Worm (Caenorhabditis elegans) whole organism, L4 larva: ENCODE measurements around the gene C02G6.2.
A peak's percentile ranks its signal among the peaks of the same experiment; 100 is the strongest.

Source experiments
- F44E2.7 ChIP-seq: fragments of 200-800 bp; sonication (Bioruptor generic); IDR thresholded peaks from 2 replicates; pipeline ENCODE4 v2.1.2; 2022; ENCODE audit warnings: missing genetic modification characterization, missing compliant biosample characterization
- Y105C5A.15 ChIP-seq: fragments of 200-800 bp; sonication (Bioruptor generic); IDR thresholded peaks from 2 replicates; pipeline ENCODE4 v1.3.6; 2022; ENCODE audit warnings: missing genetic modification characterization, missing compliant biosample characterization
- aha-1 ChIP-seq: fragments of 150-350 bp; peaks from one replicate; lab custom pipeline; 2014; ENCODE audit warnings: missing biosample characterization, missing genetic modification characterization
- ama-1 ChIP-seq: fragments of 150-350 bp; optimal IDR thresholded peaks from 2 replicates; lab custom pipeline; 2014; ENCODE audit warnings: inconsistent platforms, mixed read lengths
- ceh-20 ChIP-seq: fragments of 200-800 bp; sonication (Bioruptor generic); IDR thresholded peaks from 2 replicates; pipeline ENCODE4 v1.3.6; 2022; ENCODE audit warnings: missing genetic modification reagents, missing genetic modification characterization, missing compliant biosample characterization
- ceh-62 ChIP-seq: sonication (generic microtip); optimal IDR thresholded peaks from 2 replicates; lab custom pipeline; 2017; ENCODE audit warnings: missing biosample characterization, missing genetic modification characterization
- ces-1 ChIP-seq: fragments of 150-350 bp; sonication (generic microtip); optimal IDR thresholded peaks from 4 replicates; lab custom pipeline; 2014; ENCODE audit warnings: missing biosample characterization, missing genetic modification reagents, missing genetic modification characterization
- cey-2 ChIP-seq: sonication (generic microtip); optimal IDR thresholded peaks from 3 replicates; lab custom pipeline; 2017; ENCODE audit warnings: missing genetic modification characterization, mild to moderate bottlenecking, missing compliant biosample characterization, antibody characterized with exemption, borderline replicate concordance; ENCODE audit not compliant: insufficient read depth
- daf-8 ChIP-seq: fragments of 200-800 bp; sonication (Bioruptor generic); IDR thresholded peaks from 2 replicates; pipeline ENCODE4 v1.3.6; 2022; ENCODE audit warnings: missing genetic modification characterization, missing compliant biosample characterization
- dmd-6 ChIP-seq: fragments of 200-800 bp; sonication (Bioruptor generic); IDR thresholded peaks from 2 replicates; pipeline ENCODE4 v1.3.6; 2022; ENCODE audit warnings: missing genetic modification reagents, missing genetic modification characterization, missing compliant biosample characterization
- dmd-8 ChIP-seq: fragments of 200-800 bp; sonication (Bioruptor generic); IDR thresholded peaks from 2 replicates; pipeline ENCODE4 v1.3.6; 2022; ENCODE audit warnings: missing genetic modification characterization, missing compliant biosample characterization
- dpl-1 ChIP-seq: fragments of 150-350 bp; optimal IDR thresholded peaks from 2 replicates; lab custom pipeline; 2014; ENCODE audit warnings: missing biosample characterization, missing genetic modification reagents, missing genetic modification characterization
- egl-43 ChIP-seq: fragments of 200-800 bp; sonication (Bioruptor generic); IDR thresholded peaks from 2 replicates; pipeline ENCODE4 v1.3.6; 2022; ENCODE audit warnings: missing genetic modification reagents, missing genetic modification characterization, missing compliant biosample characterization
- fkh-10 ChIP-seq: fragments of 150-350 bp; optimal IDR thresholded peaks from 2 replicates; lab custom pipeline; 2014; ENCODE audit warnings: missing biosample characterization, missing genetic modification reagents, missing genetic modification characterization
- hlh-30 ChIP-seq: sonication (generic microtip); optimal IDR thresholded peaks from 2 replicates; lab custom pipeline; 2017; ENCODE audit warnings: antibody characterized with exemption, mild to moderate bottlenecking, missing genetic modification characterization, missing compliant biosample characterization; ENCODE audit not compliant: insufficient read depth
- lim-7 ChIP-seq: fragments of 200-800 bp; sonication (Bioruptor generic); IDR thresholded peaks from 2 replicates; pipeline ENCODE4 v1.3.6; 2022; ENCODE audit warnings: missing genetic modification characterization, missing compliant biosample characterization
- lin-13 ChIP-seq: fragments of 150-350 bp; optimal IDR thresholded peaks from 2 replicates; lab custom pipeline; 2014; ENCODE audit warnings: missing biosample characterization, missing genetic modification reagents, missing genetic modification characterization
- lin-38 ChIP-seq: fragments of 200-800 bp; sonication (Bioruptor generic); IDR thresholded peaks from 2 replicates; pipeline ENCODE4 v1.3.6; 2022; ENCODE audit warnings: missing genetic modification reagents, missing genetic modification characterization, missing compliant biosample characterization
- lsy-2 ChIP-seq, 2 experiments: fragments of 150-350 bp in 1 of 2; sonication (generic microtip) in 1 of 2; optimal IDR thresholded peaks; 2 replicates each; lab custom pipeline; 2014 to 2017; ENCODE audit warnings: missing biosample characterization in 2 of 2, missing genetic modification characterization in 2 of 2
- madf-9 ChIP-seq: fragments of 200-800 bp; sonication (Bioruptor generic); conservative IDR thresholded peaks from 2 replicates; pipeline ENCODE4 v1.3.6; 2022; ENCODE audit warnings: missing genetic modification reagents, missing genetic modification characterization, missing compliant biosample characterization
- mdt-29 ChIP-seq: fragments of 200-800 bp; sonication (Bioruptor generic); IDR thresholded peaks from 2 replicates; pipeline ENCODE4 v1.3.6; 2022; ENCODE audit warnings: missing genetic modification reagents, missing genetic modification characterization, missing compliant biosample characterization
- mep-1 ChIP-seq: fragments of 150-350 bp; sonication (generic microtip); optimal IDR thresholded peaks from 3 replicates; lab custom pipeline; 2014; ENCODE audit warnings: missing biosample characterization, missing genetic modification characterization
- mxl-2 ChIP-seq: fragments of 200-800 bp; sonication (Bioruptor generic); conservative IDR thresholded peaks from 2 replicates; pipeline ENCODE4 v1.3.6; 2022; ENCODE audit warnings: missing genetic modification reagents, missing genetic modification characterization, missing compliant biosample characterization
- mxl-3 ChIP-seq: fragments of 200-800 bp; sonication (Bioruptor generic); optimal IDR thresholded peaks from 2 replicates; lab custom pipeline; 2018; ENCODE audit warnings: mild to moderate bottlenecking, missing genetic modification characterization, missing compliant biosample characterization
- nhr-10 ChIP-seq: fragments of 150-350 bp; optimal IDR thresholded peaks from 2 replicates; lab custom pipeline; 2014; ENCODE audit warnings: missing biosample characterization, missing genetic modification characterization
- nhr-102 ChIP-seq: sonication (generic microtip); optimal IDR thresholded peaks from 2 replicates; lab custom pipeline; 2016; ENCODE audit warnings: mild to moderate bottlenecking, missing genetic modification characterization, moderate library complexity, missing compliant biosample characterization
- nhr-11 ChIP-seq: fragments of 150-350 bp; optimal IDR thresholded peaks from 2 replicates; lab custom pipeline; 2014; ENCODE audit warnings: missing biosample characterization, missing genetic modification characterization
- nhr-48 ChIP-seq: sonication (generic microtip); optimal IDR thresholded peaks from 2 replicates; lab custom pipeline; 2016; ENCODE audit warnings: mild to moderate bottlenecking, missing genetic modification characterization, missing compliant biosample characterization
- nhr-6 ChIP-seq: fragments of 150-350 bp; optimal IDR thresholded peaks from 2 replicates; lab custom pipeline; 2014; ENCODE audit warnings: missing biosample characterization, missing genetic modification characterization
- nhr-76 ChIP-seq: fragments of 150-350 bp; optimal IDR thresholded peaks from 2 replicates; lab custom pipeline; 2014; ENCODE audit warnings: missing biosample characterization, missing genetic modification characterization
- nhr-77 ChIP-seq: fragments of 150-350 bp; optimal IDR thresholded peaks from 2 replicates; lab custom pipeline; 2014; ENCODE audit warnings: missing biosample characterization, missing genetic modification characterization
- pha-4 ChIP-seq, 2 experiments: fragments of 150-350 bp in 1 of 2; fragments of 200-800 bp in 1 of 2; sonication (Bioruptor generic) in 1 of 2; IDR thresholded peaks in 1 of 2; optimal IDR thresholded peaks in 1 of 2; 2 replicates each; pipeline versions ENCODE4 v1.3.6 to Lab custom; 2014 to 2022; ENCODE audit warnings: missing genetic modification characterization in 2 of 2, missing genetic modification reagents in 2 of 2, missing biosample characterization in 1 of 2, missing compliant biosample characterization in 1 of 2
- php-3 ChIP-seq: fragments of 200-800 bp; sonication (Bioruptor generic); IDR thresholded peaks from 2 replicates; pipeline ENCODE4 v1.3.6; 2022; ENCODE audit warnings: missing genetic modification reagents, missing genetic modification characterization, missing compliant biosample characterization
- pqm-1 ChIP-seq: sonication (generic microtip); optimal IDR thresholded peaks from 2 replicates; lab custom pipeline; 2017; ENCODE audit warnings: missing biosample characterization, missing genetic modification characterization
- rbr-2 ChIP-seq: sonication (generic microtip); optimal IDR thresholded peaks from 2 replicates; lab custom pipeline; 2016; ENCODE audit warnings: missing genotype, missing genetic modification characterization, missing compliant biosample characterization
- sdz-12 ChIP-seq: fragments of 200-800 bp; sonication (Bioruptor generic); optimal IDR thresholded peaks from 2 replicates; lab custom pipeline; 2018; ENCODE audit warnings: mild to moderate bottlenecking, missing genetic modification characterization, missing compliant biosample characterization
- skn-1 ChIP-seq: fragments of 150-350 bp; optimal IDR thresholded peaks from 2 replicates; lab custom pipeline; 2014; ENCODE audit warnings: missing biosample characterization, missing genetic modification characterization
- snpc-1.2 ChIP-seq: fragments of 200-800 bp; sonication (Bioruptor generic); IDR thresholded peaks from 2 replicates; pipeline ENCODE4 v1.3.6; 2022; ENCODE audit warnings: missing genetic modification reagents, missing genetic modification characterization, missing compliant biosample characterization
- spr-1 ChIP-seq: sonication (generic microtip); optimal IDR thresholded peaks from 2 replicates; lab custom pipeline; 2016; ENCODE audit warnings: mild to moderate bottlenecking, missing genetic modification characterization, missing compliant biosample characterization
- tra-1 ChIP-seq: fragments of 200-800 bp; sonication (Bioruptor generic); IDR thresholded peaks from 2 replicates; pipeline ENCODE4 v1.3.6; 2022; ENCODE audit warnings: missing genetic modification reagents, missing genetic modification characterization, missing compliant biosample characterization
- unc-130 ChIP-seq: sonication (generic microtip); optimal IDR thresholded peaks from 2 replicates; lab custom pipeline; 2016; ENCODE audit warnings: missing genetic modification reagents, missing genetic modification characterization, missing compliant biosample characterization
- unc-39 ChIP-seq: sonication (generic microtip); optimal IDR thresholded peaks from 2 replicates; lab custom pipeline; 2017; ENCODE audit warnings: missing biosample characterization, missing genetic modification characterization
- unc-62 ChIP-seq, 3 experiments: fragments of 150-350 bp in 1 of 3; sonication (generic microtip); optimal IDR thresholded peaks in 2 of 3; peaks in 1 of 3; 1 replicate in 1 of 3; 2 replicates in 2 of 3; lab custom pipeline; 2014 to 2017; ENCODE audit warnings: missing biosample characterization in 3 of 3, missing genetic modification characterization in 3 of 3, missing genetic modification reagents in 3 of 3, missing genotype in 1 of 3
- zfp-3 ChIP-seq: fragments of 200-800 bp; sonication (Bioruptor generic); conservative IDR thresholded peaks from 2 replicates; pipeline ENCODE4 v1.3.6; 2022; ENCODE audit warnings: missing genetic modification reagents, missing genetic modification characterization, missing compliant biosample characterization
- zip-11 ChIP-seq: fragments of 200-800 bp; sonication (Bioruptor generic); IDR thresholded peaks from 2 replicates; pipeline ENCODE4 v1.3.6; 2022; ENCODE audit warnings: missing genetic modification characterization, missing compliant biosample characterization
- ztf-7 ChIP-seq: fragments of 150-350 bp; optimal IDR thresholded peaks from 2 replicates; lab custom pipeline; 2014; ENCODE audit warnings: missing biosample characterization, missing genetic modification characterization

Gene C02G6.2

ce11 chrV:5844349-5844760, 27.5 kb upstream of the C02G6.2 start (continued):
- TF ChIP-seq unc-62 (GFP tag; optimal IDR thresholded peaks at IDR 0.05 in 1 of 2; lab: Kevin White, UChicago) (peak in 1 of 2 experiments; percentile 99), unc-62 (tag; optimal IDR thresholded peaks at IDR 0.05; lab: Kevin White, UChicago) (no peak), unc-130 (no peak), lsy-2 (tag; optimal IDR thresholded peaks at IDR 0.05; lab: Kevin White, UChicago) (peak in 1 of 2 experiments; percentile 63), ama-1 (peak; percentile 34), php-3 (GFP tag; lab: Robert Waterston, UW) (peak; percentile 18; the same call in 1 of the 2 replicates), ceh-62 (no peak), nhr-102 (peak; percentile 58), dmd-8 (GFP tag; lab: Robert Waterston, UW) (no peak), tra-1 (0 out of 2 replicates have a peak, but pooled peaks have one; percentile 30), daf-8 (no peak), dpl-1 (peak; percentile 43), F44E2.7 (GFP tag; lab: Robert Waterston, UW) (no peak), lin-13 (GFP tag; lab: Kevin White, UChicago) (peak; percentile 14), mep-1 (tag; lab: Kevin White, UChicago) (peak; percentile 74), nhr-6 (tag; lab: Kevin White, UChicago) (no peak), nhr-77 (tag; lab: Kevin White, UChicago) (peak; percentile 50), pha-4 (GFP tag; IDR thresholded peaks at IDR 0.05; lab: Robert Waterston, UW) (peak; percentile 53; the same call in 1 of the 2 replicates), pha-4 (tag; optimal IDR thresholded peaks at IDR 0.05; lab: Kevin White, UChicago) (no peak), nhr-11 (peak; percentile 87), ztf-7 (tag; lab: Kevin White, UChicago) (no peak), spr-1 (tag; lab: Kevin White, UChicago) (peak; percentile 70), nhr-48 (tag; lab: Kevin White, UChicago) (peak; percentile 88), madf-9 (GFP tag; lab: Robert Waterston, UW) (0 out of 2 replicates have a peak, but pooled peaks have one; percentile 13), cey-2 (tag; lab: Kevin White, UChicago) (peak; percentile 83), skn-1 (tag; lab: Kevin White, UChicago) (no peak)

- TF ChIP-seq mxl-3 (GFP tag; lab: Kevin White, UChicago): no peak
- TF ChIP-seq hlh-30 (tag; lab: Kevin White, UChicago): peak; percentile 85
Measured at ce11 chrV:5845162-5845561, 26.7 kb upstream of the C02G6.2 start.

- peak; percentile 38 for TF ChIP-seq nhr-10 (tag; lab: Kevin White, UChicago)
- TF ChIP-seq dpl-1: peak; percentile 12
- TF ChIP-seq rbr-2 (tag; lab: Kevin White, UChicago): peak; percentile 16
- TF ChIP-seq php-3 (GFP tag; lab: Robert Waterston, UW): peak; percentile 34; the same call in 1 of the 2 replicates
- no peak for TF ChIP-seq nhr-76 (tag; lab: Kevin White, UChicago)
- peak; percentile 59 for TF ChIP-seq pqm-1 (tag; lab: Kevin White, UChicago)
- TF ChIP-seq tra-1: 0 out of 2 replicates have a peak, but pooled peaks have one; percentile 38
- TF ChIP-seq nhr-11: peak; percentile 84
- TF ChIP-seq mdt-29 (GFP tag; lab: Robert Waterston, UW): no peak
- no peak for TF ChIP-seq Y105C5A.15 (GFP tag; lab: Robert Waterston, UW)
- TF ChIP-seq fkh-10: peak; percentile 70
- TF ChIP-seq ama-1: peak; percentile 23
- TF ChIP-seq unc-39 (tag; lab: Kevin White, UChicago): no peak
- no peak for TF ChIP-seq snpc-1.2 (GFP tag; lab: Robert Waterston, UW)
- TF ChIP-seq dmd-6 (GFP tag; lab: Robert Waterston, UW): peak; percentile 88
- peak; percentile 30 for TF ChIP-seq aha-1 (tag; lab: Kevin White, UChicago)
- no peak for TF ChIP-seq ces-1 (GFP tag; lab: Kevin White, UChicago)
- TF ChIP-seq lin-38: peak; percentile 45
- TF ChIP-seq nhr-48 (tag; lab: Kevin White, UChicago): peak; percentile 88
- TF ChIP-seq ceh-20 (GFP tag; lab: Robert Waterston, UW): peak; percentile 8; the same call in 1 of the 2 replicates
- TF ChIP-seq mep-1 (tag; lab: Kevin White, UChicago): peak; percentile 69
- TF ChIP-seq mxl-2: no peak
- TF ChIP-seq lim-7 (GFP tag; lab: Robert Waterston, UW): no peak
- no peak for TF ChIP-seq sdz-12 (GFP tag; lab: Kevin White, UChicago)
- peak; percentile 72 for TF ChIP-seq pha-4 (GFP tag; IDR thresholded peaks at IDR 0.05; lab: Robert Waterston, UW)
- TF ChIP-seq pha-4 (tag; optimal IDR thresholded peaks at IDR 0.05; lab: Kevin White, UChicago): no peak
- TF ChIP-seq zip-11 (GFP tag; lab: Robert Waterston, UW): no peak
- TF ChIP-seq egl-43 (GFP tag; lab: Robert Waterston, UW): peak; percentile 69
- TF ChIP-seq zfp-3: 0 out of 2 replicates have a peak, but pooled peaks have one; percentile 20
- peak; percentile 35 for TF ChIP-seq spr-1 (tag; lab: Kevin White, UChicago)
Measured at ce11 chrV:5845669-5846189, 26.1 kb upstream of the C02G6.2 start, which contains the start of gene F26F12.3. Gene F26F12.3 (minus strand): TSS chrV:5845719.
